Fruit fly (Drosophila melanogaster): ENCODE results near the gene tomb.

tomb gene

dm6 chr2L:5532061-5532460 is 4.5 kb downstream of the tomb start, which contains the start of gene Coq6:
Gene Coq6 (minus strand): TSS chr2L:5532223.
- TF ChIP-seq noc (tag; optimal IDR thresholded peaks at IDR 0.05) = no peak

DNA sequence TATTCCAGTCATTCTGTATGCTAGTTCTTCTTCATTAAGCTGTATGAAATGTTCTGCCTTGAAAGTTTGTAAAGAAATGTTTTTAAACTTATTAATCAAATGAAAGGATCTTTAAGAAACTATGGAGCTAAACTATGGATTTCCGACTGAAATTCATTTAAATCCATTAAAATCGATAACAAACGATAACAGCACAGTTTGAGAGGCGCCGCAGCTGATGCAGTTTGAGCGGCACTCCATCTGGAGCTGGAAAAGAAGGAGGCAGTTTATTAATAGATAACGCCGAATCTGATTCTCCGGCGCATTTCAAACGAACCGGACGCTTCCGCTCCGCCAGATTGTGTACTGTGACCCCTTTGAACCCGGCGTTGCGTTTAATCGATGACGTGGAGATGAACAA is 8.7 kb downstream of the tomb start, which contains the start of gene CG31915:
Gene CG31915 (plus strand): TSS at position 263 of the 400 bp plus-strand sequence.
- TF ChIP-seq noc (tag; optimal IDR thresholded peaks at IDR 0.05) = no peak

- TF ChIP-seq noc (tag; optimal IDR thresholded peaks at IDR 0.05) = no peak
Measured at dm6 chr2L:5526738-5527137, 9.8 kb downstream of the tomb start, which contains the start of gene Cox11. Gene Cox11 (plus strand): TSS chr2L:5526957.

DNA sequence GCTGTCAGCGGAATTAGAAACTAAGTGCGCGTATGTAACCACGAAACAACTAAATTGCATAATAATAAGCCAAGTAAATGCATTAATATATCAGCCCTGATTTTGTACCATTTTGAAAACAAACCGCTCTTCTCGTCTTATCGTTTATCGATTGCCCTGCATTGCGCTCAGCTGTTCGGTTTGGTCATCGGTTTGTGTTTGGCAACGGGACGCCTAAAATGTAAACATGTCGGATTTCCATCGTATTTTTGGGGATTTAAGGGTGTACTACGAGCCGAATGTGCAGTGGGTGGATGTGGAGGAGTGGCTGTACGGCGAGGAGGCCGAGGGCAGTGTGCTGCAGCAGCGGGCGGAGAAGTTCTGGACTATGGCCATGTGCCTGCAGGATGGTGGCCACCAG is 10.8 kb downstream of the tomb start, which contains the start of gene Cap-D3:
Gene Cap-D3 (plus strand): TSS at position 183 of the 400 bp plus-strand sequence.
- TF ChIP-seq noc (tag; optimal IDR thresholded peaks at IDR 0.05) = no peak

DNA sequence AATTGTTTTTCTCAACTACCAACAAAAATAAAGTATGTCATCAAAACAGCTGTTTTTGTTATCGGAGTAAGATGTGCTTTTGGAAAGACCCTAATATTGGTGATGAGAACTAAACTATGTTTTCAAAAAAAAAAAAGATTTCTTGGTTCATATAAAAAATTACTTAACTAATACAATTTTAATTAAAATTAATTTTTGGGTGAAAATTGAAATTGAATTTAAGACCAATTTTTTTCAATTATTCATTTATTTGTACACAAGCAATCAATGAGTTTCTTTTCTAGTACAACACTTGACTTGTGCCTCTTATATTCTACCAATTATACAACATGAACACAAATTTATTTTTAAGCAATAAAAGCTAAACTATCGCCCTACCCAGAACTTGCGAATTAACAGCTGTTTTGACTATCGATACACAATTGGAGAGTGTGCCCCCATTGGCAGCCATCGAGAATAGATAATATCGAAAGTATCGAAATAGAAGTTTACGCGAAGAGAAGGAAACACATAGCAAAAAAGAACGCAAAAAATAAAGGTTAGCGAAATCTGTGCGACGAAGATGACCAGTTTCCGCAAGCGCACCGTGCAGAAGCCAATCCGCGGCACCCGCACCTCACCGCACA is 12.6 kb downstream of the tomb start, which contains the start of the genes Vps52 and Elp4:
Gene Vps52 (minus strand): TSS at position 51 of the 626 bp plus-strand sequence.
Gene Elp4 (plus strand): TSS at position 292 of the 626 bp plus-strand sequence.
- peak; percentile 75 for TF ChIP-seq noc (tag; optimal IDR thresholded peaks at IDR 0.05)

DNA sequence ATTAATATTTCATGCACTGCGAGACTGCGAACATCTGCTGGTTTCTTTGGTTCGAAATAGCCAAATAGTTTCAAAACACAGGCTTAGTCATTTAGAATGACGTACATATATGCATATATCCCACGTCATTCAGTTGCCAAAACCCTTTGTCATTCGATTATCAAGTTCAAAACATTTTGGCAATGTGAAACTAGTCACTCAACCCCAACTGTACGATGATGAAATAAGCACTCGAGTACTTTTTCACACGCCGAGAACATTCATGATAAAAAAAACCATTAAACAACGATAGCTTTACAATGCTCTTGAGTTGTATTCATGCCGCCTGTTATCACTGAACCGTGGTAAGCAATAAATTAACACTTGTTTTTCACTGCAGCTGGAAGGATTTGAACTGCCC is 15.8 kb downstream of the tomb start:
- TF ChIP-seq noc (tag; optimal IDR thresholded peaks at IDR 0.05) = no peak

dm6 chr2L:5519846-5520384 is 16.6 kb downstream of the tomb start, which contains the start of the genes CG7382 and cl:
Gene CG7382 (minus strand): TSS chr2L:5519896.
Gene cl (plus strand): TSS chr2L:5520135.
- no peak for TF ChIP-seq noc (tag; optimal IDR thresholded peaks at IDR 0.05)

dm6 chr2L:5517393-5517792 is 19.2 kb downstream of the tomb start, which contains the start of gene CG14020:
Gene CG14020 (plus strand): TSS chr2L:5517737.
- no peak for TF ChIP-seq noc (tag; optimal IDR thresholded peaks at IDR 0.05)

- TF ChIP-seq noc (tag; optimal IDR thresholded peaks at IDR 0.05) = no peak
Measured at dm6 chr2L:5514946-5515345, 21.6 kb downstream of the tomb start.

dm6 chr2L:5507823-5508438 is 28.6 kb downstream of the tomb start:
- TF ChIP-seq noc (tag; optimal IDR thresholded peaks at IDR 0.05) = no peak

DNA sequence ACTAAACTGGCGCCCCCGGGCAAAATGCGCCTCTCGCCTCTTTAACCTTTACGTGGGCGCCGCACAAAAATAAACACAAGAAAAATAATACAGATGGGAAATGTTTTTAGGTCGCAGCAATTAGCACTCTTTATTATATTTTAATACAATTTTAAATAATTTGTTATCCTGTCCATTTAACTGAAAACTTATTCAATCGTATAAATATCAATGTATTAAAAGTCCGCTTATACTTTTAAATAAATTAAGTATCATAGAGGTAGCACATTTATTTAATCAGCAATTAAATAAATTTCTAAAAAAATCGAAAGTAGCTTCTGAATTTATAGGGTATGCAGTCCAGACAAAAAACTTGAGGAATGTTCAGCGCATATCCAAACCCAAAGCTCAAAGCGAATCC is 29.5 kb downstream of the tomb start:
- no peak for TF ChIP-seq noc (tag; optimal IDR thresholded peaks at IDR 0.05)

DNA sequence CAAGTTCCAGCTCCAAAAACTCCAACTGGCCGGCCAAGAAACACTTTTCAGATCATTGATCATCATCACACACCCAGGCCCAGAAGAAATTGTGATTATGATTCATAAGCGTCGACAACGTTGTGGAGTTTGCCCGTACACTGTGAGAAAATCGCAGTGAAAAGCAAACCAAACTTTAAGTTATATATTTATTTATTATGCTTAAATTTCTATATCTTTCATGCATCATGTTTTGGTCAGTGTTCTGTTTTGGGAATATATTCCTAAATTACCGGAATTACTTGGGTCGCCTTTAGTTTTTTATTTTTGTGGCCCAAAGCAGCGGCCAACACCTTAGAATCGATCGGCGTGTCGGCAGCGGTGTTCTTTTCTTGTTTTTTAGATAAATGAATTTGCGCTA is 31.4 kb downstream of the tomb start:
- no peak for TF ChIP-seq noc (tag; optimal IDR thresholded peaks at IDR 0.05)

dm6 chr2L:5502868-5503267 is 33.7 kb downstream of the tomb start:
- TF ChIP-seq noc (tag; optimal IDR thresholded peaks at IDR 0.05) = no peak

DNA sequence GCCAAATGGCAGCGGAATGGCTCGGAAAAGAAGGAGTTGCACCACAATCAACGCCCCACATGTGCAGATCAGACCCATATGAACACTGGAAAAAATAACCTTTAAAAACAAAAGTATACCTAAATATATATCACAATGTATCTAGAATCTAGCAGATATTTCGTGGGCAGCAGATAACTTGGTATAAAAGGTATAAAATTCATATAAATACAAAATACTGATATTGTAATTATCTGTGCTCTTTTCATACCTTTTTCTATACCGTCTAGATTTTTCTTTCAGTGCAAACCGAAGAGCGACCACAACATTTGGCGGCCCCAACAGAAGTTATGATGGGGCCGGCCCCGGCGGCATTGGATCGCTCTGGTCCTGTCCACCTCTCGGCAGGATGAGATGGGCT is 35.2 kb downstream of the tomb start:
- TF ChIP-seq noc (tag; optimal IDR thresholded peaks at IDR 0.05) = no peak

DNA sequence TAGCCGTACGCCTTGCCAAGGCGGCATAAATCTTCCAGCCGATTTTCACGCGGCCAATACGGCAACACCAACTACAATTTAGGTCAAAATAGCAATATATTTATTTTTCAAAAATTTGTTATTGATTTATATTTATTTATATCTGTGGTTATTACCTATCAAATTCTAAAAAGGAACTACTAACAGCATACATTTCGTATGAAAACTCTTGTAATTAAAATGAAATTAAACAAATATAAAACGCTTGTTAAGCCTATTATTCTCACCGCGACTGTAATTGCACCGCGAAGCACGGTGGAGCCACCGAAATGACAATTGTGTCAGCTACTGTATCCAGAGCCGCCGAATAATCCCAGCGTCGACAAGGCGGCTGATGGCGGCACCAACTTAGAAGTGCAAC is 37.1 kb downstream of the tomb start:
- TF ChIP-seq noc (tag; optimal IDR thresholded peaks at IDR 0.05) = no peak

- no peak for TF ChIP-seq noc (tag; optimal IDR thresholded peaks at IDR 0.05)
Measured at dm6 chr2L:5496468-5497093, 40.0 kb downstream of the tomb start.
